Worm (Caenorhabditis elegans) whole organism, midembryonic: ENCODE results near the gene F14F8.14.

Experiments
- cog-1 ChIP-seq: sonication (generic microtip); optimal IDR thresholded peaks from 2 replicates; lab custom pipeline; 2016; ENCODE audit warnings: missing genetic modification characterization, missing compliant biosample characterization
- flt-1 ChIP-seq: fragments of 200-800 bp; sonication (Bioruptor generic); IDR thresholded peaks from 2 replicates; pipeline ENCODE4 v1.3.6; 2022; ENCODE audit warnings: missing genetic modification characterization, missing compliant biosample characterization
- klf-2 ChIP-seq: fragments of 200-800 bp; sonication (Bioruptor generic); conservative IDR thresholded peaks from 2 replicates; pipeline ENCODE4 v1.3.6; 2022; ENCODE audit warnings: missing genetic modification reagents, missing genetic modification characterization, missing compliant biosample characterization
- med-1 ChIP-seq: sonication (generic microtip); optimal IDR thresholded peaks from 2 replicates; lab custom pipeline; 2017; ENCODE audit warnings: missing genetic modification characterization, mild to moderate bottlenecking, missing compliant biosample characterization, antibody characterized with exemption, missing genetic modification reagents; ENCODE audit not compliant: insufficient read depth
- tab-1 ChIP-seq: fragments of 200-800 bp; sonication (Bioruptor generic); IDR thresholded peaks from 2 replicates; pipeline ENCODE4 v1.3.6; 2022; ENCODE audit warnings: missing genetic modification characterization, missing compliant biosample characterization
- ztf-23 ChIP-seq: fragments of 200-800 bp; sonication (Bioruptor generic); IDR thresholded peaks from 2 replicates; pipeline ENCODE4 v1.3.6; 2022; ENCODE audit warnings: missing genetic modification reagents, missing genetic modification characterization, missing compliant biosample characterization

DNA sequence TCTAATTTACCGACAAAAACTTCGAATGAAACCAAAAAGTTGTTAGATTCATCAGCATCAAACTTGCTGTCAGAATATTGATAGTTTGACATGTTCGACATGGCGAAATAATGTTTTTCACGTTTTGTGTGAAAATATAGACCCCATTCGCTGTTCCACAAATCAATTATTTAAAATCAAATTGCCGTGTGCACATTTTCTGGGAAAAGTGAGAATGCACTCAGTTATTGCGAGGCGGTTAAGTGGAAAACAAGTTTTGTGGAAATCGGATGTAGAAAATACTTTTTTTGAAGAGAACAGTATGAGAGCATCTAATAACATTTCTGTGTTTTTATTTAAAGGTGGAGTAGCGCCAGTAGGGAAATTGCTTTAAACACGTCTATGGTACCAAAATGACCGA is 27.2 kb upstream of the F14F8.14 start, which contains the start of gene srw-42:
- TF ChIP-seq cog-1 (tag; lab: Kevin White, UChicago) = no peak
- TF ChIP-seq ztf-23 (GFP tag; lab: Robert Waterston, UW) = no peak
- TF ChIP-seq med-1 = no peak
- TF ChIP-seq klf-2 = no peak
- no peak for TF ChIP-seq tab-1 (GFP tag; lab: Robert Waterston, UW)
- TF ChIP-seq flt-1 = no peak
